Worm (Caenorhabditis elegans): ENCODE measurements around the gene srj-32.
"Not testable (repeated sequence)": the region's sequence is repeated elsewhere in the genome, so short reads cannot be mapped to it uniquely, and the experiment has no call there.

srj-32 gene

ce11 chrV:7307089-7307488 lies 9.9 kb upstream of the srj-32 start, which contains the start of gene F07G11.1:
Gene F07G11.1, plus strand, starts transcription at chrV:7307389.
- TF ChIP-seq nhr-23 (tag; optimal IDR thresholded peaks at IDR 0.05) (no peak), unc-39 (tag; optimal IDR thresholded peaks at IDR 0.05) (no peak), hmg-11 (tag; optimal IDR thresholded peaks at IDR 0.05) (no peak), tbx-2 (tag; optimal IDR thresholded peaks at IDR 0.05) (no peak), nhr-76 (tag; optimal IDR thresholded peaks at IDR 0.05) (no peak), nhr-43 (tag; optimal IDR thresholded peaks at IDR 0.05; ENCODE audit: poor library complexity, severe bottlenecking) (no peak), eor-1 (tag; optimal IDR thresholded peaks at IDR 0.05) (no peak)

- TF ChIP-seq elt-2 (tag; optimal IDR thresholded peaks at IDR 0.05); nfya-1 (tag; optimal IDR thresholded peaks at IDR 0.05; ENCODE audit: insufficient read depth); nhr-77 (tag; optimal IDR thresholded peaks at IDR 0.05): not testable (repeated sequence)
Observed at ce11 chrV:7304506-7304905, 7.3 kb upstream of the srj-32 start, which contains the start of gene F07G11.2. Gene F07G11.2, plus strand, starts transcription at chrV:7304806.

- no peak for TF ChIP-seq ceh-28 (tag; optimal IDR thresholded peaks at IDR 0.05)
- no peak for TF ChIP-seq nhr-12 (tag; optimal IDR thresholded peaks at IDR 0.05)
- TF ChIP-seq egl-27 (tag; optimal IDR thresholded peaks at IDR 0.05) = no peak
- no peak for TF ChIP-seq sea-2 (GFP tag; optimal IDR thresholded peaks at IDR 0.05)
- no peak for TF ChIP-seq fos-1 (tag; optimal IDR thresholded peaks at IDR 0.05)
- TF ChIP-seq snpc-4 (tag; optimal IDR thresholded peaks at IDR 0.05) = no peak
- TF ChIP-seq ZK546.5 (tag; optimal IDR thresholded peaks at IDR 0.05) = no peak
- no peak for TF ChIP-seq nhr-67 (tag; optimal IDR thresholded peaks at IDR 0.05)
- TF ChIP-seq daf-12 (tag; optimal IDR thresholded peaks at IDR 0.05) = no peak
- TF ChIP-seq lin-15B (tag; optimal IDR thresholded peaks at IDR 0.05) = no peak
- TF ChIP-seq nhr-25 (tag; optimal IDR thresholded peaks at IDR 0.05) = no peak
- TF ChIP-seq mdl-1 (tag; optimal IDR thresholded peaks at IDR 0.05) = no peak
- no peak for TF ChIP-seq nhr-237 (tag; optimal IDR thresholded peaks at IDR 0.05)
- TF ChIP-seq fkh-2 (tag; optimal IDR thresholded peaks at IDR 0.05) = no peak
- no peak for TF ChIP-seq pha-4 (tag; optimal IDR thresholded peaks at IDR 0.05)
- TF ChIP-seq egl-5 (tag; optimal IDR thresholded peaks at IDR 0.05) = no peak
- TF ChIP-seq aly-2 (tag; optimal IDR thresholded peaks at IDR 0.05) = no peak
- TF ChIP-seq ama-1 (optimal IDR thresholded peaks at IDR 0.05) = no peak
- no peak for TF ChIP-seq ceh-16 (tag; optimal IDR thresholded peaks at IDR 0.05)
- no peak for TF ChIP-seq mml-1 (tag; optimal IDR thresholded peaks at IDR 0.05)
Observed at ce11 chrV:7298463-7298862, 1.3 kb upstream of the srj-32 start, which contains the start of gene F07G11.3. Gene F07G11.3, plus strand, starts transcription at chrV:7298763.

ce11 chrV:7295270-7295669 lies 1.9 kb downstream of the srj-32 start, which contains the start of gene F07G11.4:
Gene F07G11.4, minus strand, starts transcription at chrV:7295370.
- no peak for TF ChIP-seq snpc-4 (tag; optimal IDR thresholded peaks at IDR 0.05)
- TF ChIP-seq skn-1 (tag; optimal IDR thresholded peaks at IDR 0.05) = no peak
- TF ChIP-seq ceh-9 (tag; optimal IDR thresholded peaks at IDR 0.05) = no peak
- no peak for TF ChIP-seq pha-4 (tag; optimal IDR thresholded peaks at IDR 0.05)
- no peak for TF ChIP-seq aly-2 (tag; optimal IDR thresholded peaks at IDR 0.05)

ce11 chrV:7288699-7289098 lies 8.5 kb downstream of the srj-32 start, which contains the start of gene C13A2.1:
Gene C13A2.1, plus strand, starts transcription at chrV:7288999.
- TF ChIP-seq ztf-11 (tag; optimal IDR thresholded peaks at IDR 0.05) (no peak), skn-1 (tag; optimal IDR thresholded peaks at IDR 0.05) (no peak), lin-15B (tag; optimal IDR thresholded peaks at IDR 0.05) (no peak), nhr-237 (tag; optimal IDR thresholded peaks at IDR 0.05) (no peak), mml-1 (tag; optimal IDR thresholded peaks at IDR 0.05) (no peak)

ce11 chrV:7282037-7282436 lies 15.1 kb downstream of the srj-32 start, which contains the start of gene C13A2.3:
Gene C13A2.3, plus strand, starts transcription at chrV:7282337.
- TF ChIP-seq nhr-43 (tag; optimal IDR thresholded peaks at IDR 0.05; ENCODE audit: poor library complexity, severe bottlenecking) (no peak), nhr-28 (tag; optimal IDR thresholded peaks at IDR 0.05) (no peak), nhr-11 (tag; optimal IDR thresholded peaks at IDR 0.05) (no peak), elt-2 (tag; optimal IDR thresholded peaks at IDR 0.05) (no peak), fos-1 (tag; optimal IDR thresholded peaks at IDR 0.05) (no peak)
